Worm (Caenorhabditis elegans): Measurements from ENCODE around the gene vab-19.

- no peak for TF ChIP-seq F13C5.2 (tag; optimal IDR thresholded peaks at IDR 0.05)
- no peak for TF ChIP-seq ceh-13 (GFP tag; optimal IDR thresholded peaks at IDR 0.05)
- TF ChIP-seq ama-1 (optimal IDR thresholded peaks at IDR 0.05): no peak
- no peak for TF ChIP-seq flt-1 (GFP tag; IDR thresholded peaks at IDR 0.05)
- no peak for TF ChIP-seq hmg-4 (GFP tag; optimal IDR thresholded peaks at IDR 0.05)
- TF ChIP-seq aly-1 (tag; optimal IDR thresholded peaks at IDR 0.05): no peak
- no peak for TF ChIP-seq B0310.2 (tag; optimal IDR thresholded peaks at IDR 0.05)
- TF ChIP-seq sea-1 (GFP tag; conservative IDR thresholded peaks at IDR 0.05): no peak
- TF ChIP-seq tbx-11 (GFP tag; IDR thresholded peaks at IDR 0.05): no peak
Observed at ce11 chrII:2395864-2396263, 47.2 kb upstream of the vab-19 start, which contains the start of gene F16G10.13.
